Worm (Caenorhabditis elegans) whole organism, L2 larva: ENCODE data around the gene K05F1.9.
A peak's percentile ranks its signal among the peaks of the same experiment; 100 is the strongest.

ENCODE experiments used
- C34F6.9 ChIP-seq: fragments of 150-350 bp; optimal IDR thresholded peaks from 2 replicates; lab custom pipeline; 2014; ENCODE audit warnings: missing biosample characterization, missing genetic modification characterization
- F13H6.1 ChIP-seq: sonication (generic microtip); optimal IDR thresholded peaks from 2 replicates; lab custom pipeline; 2016; ENCODE audit warnings: missing genetic modification characterization, missing compliant biosample characterization
- R02D3.7 ChIP-seq: fragments of 150-350 bp; optimal IDR thresholded peaks from 2 replicates; lab custom pipeline; 2014; ENCODE audit warnings: missing biosample characterization, missing genetic modification characterization
- ZK546.5 ChIP-seq: sonication (generic microtip); optimal IDR thresholded peaks from 2 replicates; lab custom pipeline; 2017; ENCODE audit warnings: missing biosample characterization, missing genetic modification characterization
- alr-1 ChIP-seq: fragments of 150-350 bp; optimal IDR thresholded peaks from 2 replicates; lab custom pipeline; 2014; ENCODE audit warnings: missing biosample characterization, missing genetic modification characterization
- blmp-1 ChIP-seq: sonication (generic microtip); optimal IDR thresholded peaks from 2 replicates; lab custom pipeline; 2017; ENCODE audit warnings: missing genetic modification characterization, mild to moderate bottlenecking, missing compliant biosample characterization, antibody characterized with exemption, moderate library complexity; ENCODE audit not compliant: insufficient read depth
- ceh-16 ChIP-seq: fragments of 150-350 bp; optimal IDR thresholded peaks from 2 replicates; lab custom pipeline; 2014; ENCODE audit warnings: missing biosample characterization, missing genetic modification characterization
- crh-2 ChIP-seq: sonication (generic microtip); optimal IDR thresholded peaks from 2 replicates; lab custom pipeline; 2017; ENCODE audit warnings: missing biosample characterization, missing genetic modification characterization
- elt-1 ChIP-seq: fragments of 150-350 bp; optimal IDR thresholded peaks from 2 replicates; lab custom pipeline; 2014; ENCODE audit warnings: missing biosample characterization, missing genetic modification characterization
- fos-1 ChIP-seq: fragments of 150-350 bp; optimal IDR thresholded peaks from 2 replicates; lab custom pipeline; 2014; ENCODE audit warnings: missing biosample characterization, missing genetic modification characterization
- lin-11 ChIP-seq: fragments of 150-350 bp; sonication (generic microtip); optimal IDR thresholded peaks from 2 replicates; lab custom pipeline; 2014; ENCODE audit warnings: missing biosample characterization, missing genetic modification characterization, inconsistent platforms, mixed read lengths
- lin-13 ChIP-seq: fragments of 150-350 bp; optimal IDR thresholded peaks from 2 replicates; lab custom pipeline; 2014; ENCODE audit warnings: missing biosample characterization, missing genetic modification reagents, missing genetic modification characterization
- lsy-2 ChIP-seq, 2 experiments: fragments of 150-350 bp in 1 of 2; sonication (generic microtip) in 1 of 2; optimal IDR thresholded peaks; 2 replicates each; lab custom pipeline; 2014 to 2017; ENCODE audit warnings: missing biosample characterization in 2 of 2, missing genetic modification characterization in 2 of 2
- mab-5 ChIP-seq: fragments of 150-350 bp; optimal IDR thresholded peaks from 2 replicates; lab custom pipeline; 2014; ENCODE audit warnings: missing biosample characterization, missing genetic modification characterization
- mbf-1 ChIP-seq: sonication (generic microtip); optimal IDR thresholded peaks from 2 replicates; lab custom pipeline; 2017; ENCODE audit warnings: missing biosample characterization, missing genetic modification characterization
- mdl-1 ChIP-seq, 2 experiments: fragments of 150-350 bp in 1 of 2; sonication (generic microtip) in 1 of 2; optimal IDR thresholded peaks; 2 replicates each; lab custom pipeline; 2017; ENCODE audit warnings: missing biosample characterization in 2 of 2, missing genetic modification characterization in 2 of 2
- nhr-11 ChIP-seq: fragments of 150-350 bp; optimal IDR thresholded peaks from 2 replicates; lab custom pipeline; 2014; ENCODE audit warnings: missing biosample characterization, missing genetic modification characterization
- nhr-129 ChIP-seq: fragments of 150-350 bp; optimal IDR thresholded peaks from 2 replicates; lab custom pipeline; 2014; ENCODE audit warnings: missing biosample characterization, missing genetic modification characterization
- nhr-23 ChIP-seq: fragments of 150-350 bp; optimal IDR thresholded peaks from 2 replicates; lab custom pipeline; 2014; ENCODE audit warnings: missing biosample characterization, missing genetic modification reagents, missing genetic modification characterization
- nhr-237 ChIP-seq: fragments of 150-350 bp; optimal IDR thresholded peaks from 2 replicates; lab custom pipeline; 2014; ENCODE audit warnings: missing biosample characterization, missing genetic modification characterization
- nhr-25 ChIP-seq: fragments of 150-350 bp; sonication (generic microtip); optimal IDR thresholded peaks from 3 replicates; lab custom pipeline; 2014; ENCODE audit warnings: missing biosample characterization, missing genetic modification characterization
- nhr-6 ChIP-seq: fragments of 150-350 bp; optimal IDR thresholded peaks from 2 replicates; lab custom pipeline; 2014; ENCODE audit warnings: missing biosample characterization, missing genetic modification characterization
- peb-1 ChIP-seq: fragments of 150-350 bp; optimal IDR thresholded peaks from 2 replicates; lab custom pipeline; 2014; ENCODE audit warnings: missing biosample characterization, missing genetic modification characterization
- skn-1 ChIP-seq: sonication (generic microtip); optimal IDR thresholded peaks from 2 replicates; lab custom pipeline; 2017; ENCODE audit warnings: missing biosample characterization, missing genetic modification characterization
- sma-3 ChIP-seq: sonication (generic microtip); optimal IDR thresholded peaks from 2 replicates; lab custom pipeline; 2016; ENCODE audit warnings: missing genetic modification reagents, missing genetic modification characterization, missing compliant biosample characterization
- snpc-4 ChIP-seq: fragments of 150-350 bp; optimal IDR thresholded peaks from 2 replicates; lab custom pipeline; 2014; ENCODE audit warnings: missing biosample characterization, missing genetic modification characterization
- unc-39 ChIP-seq: fragments of 150-350 bp; optimal IDR thresholded peaks from 2 replicates; lab custom pipeline; 2014; ENCODE audit warnings: missing biosample characterization, missing genetic modification characterization
- unc-55 ChIP-seq: fragments of 150-350 bp; sonication (generic microtip); optimal IDR thresholded peaks from 3 replicates; lab custom pipeline; 2014; ENCODE audit warnings: missing biosample characterization, missing genetic modification reagents, missing genetic modification characterization
- unc-62 ChIP-seq: fragments of 150-350 bp; optimal IDR thresholded peaks from 2 replicates; lab custom pipeline; 2014; ENCODE audit warnings: missing biosample characterization, missing genetic modification reagents, missing genetic modification characterization
- ztf-1 ChIP-seq: fragments of 200-800 bp; sonication (Bioruptor generic); conservative IDR thresholded peaks from 2 replicates; pipeline ENCODE4 v1.3.6; 2022; ENCODE audit warnings: missing genetic modification characterization, missing compliant biosample characterization
- ztf-11 ChIP-seq: sonication (generic microtip); optimal IDR thresholded peaks from 2 replicates; lab custom pipeline; 2017; ENCODE audit warnings: missing biosample characterization, missing genetic modification characterization
- ztf-4 ChIP-seq: fragments of 150-350 bp; optimal IDR thresholded peaks from 2 replicates; lab custom pipeline; 2014; ENCODE audit warnings: missing biosample characterization, missing genetic modification characterization

Gene K05F1.9

DNA sequence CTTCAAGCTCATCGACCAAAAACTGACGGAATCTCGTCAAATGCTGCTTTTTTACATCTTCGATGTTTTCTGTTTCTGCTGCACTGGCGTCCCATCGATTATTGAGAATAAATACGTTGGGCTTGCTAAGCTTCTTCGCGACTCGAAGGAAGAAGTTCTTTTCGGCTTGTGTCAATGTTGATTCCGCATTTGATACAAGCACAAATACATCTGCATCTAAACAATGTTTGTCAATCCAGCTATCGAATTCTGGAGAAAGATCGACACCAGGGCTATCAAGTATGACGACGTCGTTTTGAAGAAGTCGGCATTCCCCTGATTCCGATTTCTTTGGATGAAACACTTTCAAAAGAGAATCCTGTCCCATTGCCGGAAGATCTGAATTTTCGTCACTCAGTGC, 34.2 kb upstream of the K05F1.9 start:
- TF ChIP-seq nhr-23 (tag; lab: Kevin White, UChicago) (no peak), lin-13 (no peak), snpc-4 (tag; lab: Kevin White, UChicago) (no peak), ZK546.5 (tag; lab: Kevin White, UChicago) (no peak), R02D3.7 (tag; lab: Kevin White, UChicago) (no peak), ztf-4 (tag; lab: Kevin White, UChicago) (no peak), mdl-1 (tag; optimal IDR thresholded peaks at IDR 0.05; lab: Kevin White, UChicago) (no peak), ztf-1 (no peak), nhr-25 (tag; lab: Kevin White, UChicago) (no peak), unc-55 (GFP tag; lab: Kevin White, UChicago) (no peak), unc-39 (tag; lab: Kevin White, UChicago) (no peak), ztf-11 (tag; lab: Kevin White, UChicago) (no peak), elt-1 (no peak), nhr-11 (no peak), ceh-16 (no peak), skn-1 (no peak), mab-5 (no peak), nhr-6 (tag; lab: Kevin White, UChicago) (no peak), unc-62 (GFP tag; lab: Kevin White, UChicago) (no peak)
- TF ChIP-seq, all 48 proteins: peak for 0

DNA sequence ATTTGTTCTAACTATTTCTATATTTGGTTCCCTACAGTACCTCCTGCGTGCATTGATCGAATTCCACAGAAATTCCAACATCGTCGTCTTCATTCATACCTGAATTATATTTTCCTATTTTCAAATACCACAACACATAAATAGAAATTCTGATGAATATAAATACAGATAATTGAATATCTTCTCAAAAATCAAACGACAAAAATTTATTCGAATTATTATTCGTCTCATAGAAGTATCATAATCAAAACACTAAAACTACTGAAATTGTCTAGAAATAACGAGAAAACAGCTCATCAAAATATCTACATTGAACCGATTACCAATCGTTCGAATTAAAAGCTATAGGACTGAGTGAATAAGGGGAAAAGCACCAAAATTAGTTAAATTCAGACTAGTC, 32.2 kb upstream of the K05F1.9 start, which contains the start of gene gtap-1:
TSS of gene gtap-1 (minus strand) at position 101 of the 400 bp plus-strand sequence.
- no peak for TF ChIP-seq ztf-1
- no peak for TF ChIP-seq sma-3 (GFP tag; lab: Kevin White, UChicago)
- no peak for TF ChIP-seq C34F6.9 (tag; lab: Kevin White, UChicago)
- no peak for TF ChIP-seq mbf-1
- no peak for TF ChIP-seq ztf-11 (tag; lab: Kevin White, UChicago)
- no peak for TF ChIP-seq lsy-2 (tag; optimal IDR thresholded peaks at IDR 0.05; lab: Kevin White, UChicago)

DNA sequence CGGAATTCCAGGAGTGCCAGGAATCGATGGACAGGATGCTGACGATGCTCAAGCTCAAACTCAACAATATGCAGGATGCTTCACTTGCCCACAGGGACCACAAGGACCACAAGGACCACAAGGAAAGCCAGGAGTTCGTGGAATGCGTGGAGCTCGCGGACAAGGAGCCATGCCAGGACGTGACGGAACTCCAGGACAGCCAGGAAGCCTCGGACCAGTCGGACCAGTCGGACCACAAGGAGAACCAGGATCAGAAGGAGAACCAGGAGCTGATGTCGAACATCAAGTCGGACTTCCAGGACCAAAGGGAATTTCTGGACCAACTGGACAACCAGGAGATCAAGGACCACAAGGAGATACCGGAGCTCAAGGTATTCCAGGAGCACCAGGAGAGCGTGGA, 30.4 kb upstream of the K05F1.9 start:
- TF ChIP-seq peb-1 (tag; lab: Kevin White, UChicago) (no peak), elt-1 (no peak), ceh-16 (no peak), lin-11 (tag; lab: Kevin White, UChicago) (no peak), lin-13 (no peak), unc-39 (tag; lab: Kevin White, UChicago) (no peak)
- TF ChIP-seq, all 48 proteins: peak for 0

DNA sequence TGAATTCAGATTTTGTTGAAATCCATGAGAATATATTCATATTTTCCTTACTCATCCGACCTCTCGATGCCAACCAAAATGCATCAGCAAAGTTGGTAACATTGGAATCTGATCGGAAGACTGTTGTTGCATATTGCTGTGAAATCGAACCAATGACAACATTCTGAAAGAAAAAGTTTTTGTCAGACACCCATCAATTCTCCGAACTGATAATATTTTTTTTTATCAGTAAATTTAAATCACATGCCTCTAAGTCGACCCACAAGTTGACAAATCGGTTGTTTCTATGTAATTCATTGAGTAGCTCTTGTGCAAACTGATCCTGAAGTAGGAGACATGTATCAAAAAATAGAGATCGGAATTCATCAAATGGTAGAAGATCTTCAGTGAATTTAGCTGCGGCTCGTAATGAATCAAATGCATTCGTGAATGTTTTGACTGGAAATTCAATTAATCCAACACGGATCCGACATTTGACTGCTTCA, 29.0 kb upstream of the K05F1.9 start, which contains the start of gene col-74:
TSS of gene col-74 (plus strand) at position 435 of the 485 bp plus-strand sequence.
- no peak for TF ChIP-seq F13H6.1 (tag; lab: Kevin White, UChicago)
- TF ChIP-seq fos-1 (tag; lab: Kevin White, UChicago), result peak; percentile 47
- no peak for TF ChIP-seq nhr-237
- TF ChIP-seq, all 48 proteins: peak for 1

DNA sequence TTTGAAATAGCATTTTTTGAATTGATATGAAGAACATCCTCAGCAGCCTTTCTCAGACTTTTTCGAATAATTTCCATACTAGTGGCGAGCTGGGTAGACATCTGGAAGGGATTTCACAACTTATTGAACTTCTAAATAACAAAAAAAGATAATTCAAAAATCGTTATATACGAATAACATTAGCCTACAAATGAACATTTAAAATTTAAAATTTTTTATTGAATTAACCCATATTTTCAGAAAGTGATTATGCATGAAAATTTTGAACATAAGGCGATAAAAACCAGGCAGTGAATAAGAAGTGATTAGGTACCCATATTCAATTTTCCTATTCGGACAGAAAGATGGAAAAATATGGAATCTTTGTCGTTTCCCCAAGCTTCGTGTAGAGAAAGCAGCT, 27.5 kb upstream of the K05F1.9 start, which contains the start of gene ZK1248.11:
TSS of gene ZK1248.11 (minus strand) at position 101 of the 400 bp plus-strand sequence.
- TF ChIP-seq ztf-11 (tag; lab: Kevin White, UChicago), result no peak

DNA sequence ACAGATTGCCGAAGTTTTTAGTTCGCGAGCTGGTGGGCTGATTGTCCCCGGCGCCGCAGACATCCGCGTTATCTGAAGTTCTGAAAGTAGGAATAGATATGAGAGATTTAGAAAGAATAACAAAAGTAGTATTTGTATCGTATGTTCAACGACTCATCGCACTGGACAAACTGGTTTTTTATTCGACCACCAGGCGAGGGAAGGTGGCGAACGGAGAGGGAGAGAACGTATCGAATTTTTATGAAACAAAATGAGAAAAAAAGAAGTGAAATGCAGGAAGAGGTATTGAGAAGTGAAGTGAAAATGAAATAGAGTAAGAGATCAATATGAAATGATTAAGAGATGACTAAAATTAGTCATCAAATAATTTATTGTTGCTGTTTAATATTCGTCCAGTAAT, 26.4 kb upstream of the K05F1.9 start, which contains the start of gene tbc-2:
TSS of gene tbc-2 (minus strand) at position 80 of the 400 bp plus-strand sequence.
- peak; percentile 8 for TF ChIP-seq sma-3 (GFP tag; lab: Kevin White, UChicago)
- no peak for TF ChIP-seq elt-1
- peak; percentile 26 for TF ChIP-seq blmp-1 (tag; lab: Kevin White, UChicago)
- TF ChIP-seq, all 48 proteins: peak for 2

DNA sequence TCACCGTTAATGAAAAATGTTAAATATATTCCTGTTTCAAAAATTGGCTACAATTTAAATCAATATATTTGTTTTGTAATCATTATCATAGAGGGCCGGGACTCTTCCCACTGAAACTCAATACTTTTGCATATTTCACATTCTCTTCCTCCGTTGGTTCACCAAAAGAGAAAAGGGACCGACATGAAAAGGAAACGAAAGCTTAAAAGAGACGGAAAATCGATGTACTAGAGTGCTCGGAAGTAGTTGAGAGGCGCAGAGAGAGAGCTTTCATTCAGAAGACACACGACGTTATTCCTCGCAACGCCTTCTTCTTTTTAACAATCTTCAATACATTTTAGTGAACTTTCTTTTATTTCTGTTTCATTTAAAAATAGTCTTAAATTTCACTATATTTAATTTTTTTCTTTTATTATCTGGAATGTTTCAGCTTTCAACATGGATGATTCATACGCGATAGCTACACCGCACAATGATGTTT, 19.3 kb upstream of the K05F1.9 start, which contains the start of gene ehs-1:
TSS of gene ehs-1 (plus strand) at position 431 of the 481 bp plus-strand sequence.
- TF ChIP-seq nhr-129, result peak; percentile 5
- no peak for TF ChIP-seq nhr-237
- peak; percentile 24 for TF ChIP-seq C34F6.9 (tag; lab: Kevin White, UChicago)
- TF ChIP-seq unc-55 (GFP tag; lab: Kevin White, UChicago), result peak; percentile 40
- TF ChIP-seq lsy-2 (tag; optimal IDR thresholded peaks at IDR 0.05; lab: Kevin White, UChicago), result peak in 1 of 2 experiments; percentile 31
- TF ChIP-seq R02D3.7 (tag; lab: Kevin White, UChicago), result no peak
- peak; percentile 36 for TF ChIP-seq crh-2 (tag; lab: Kevin White, UChicago)
- no peak for TF ChIP-seq lin-11 (tag; lab: Kevin White, UChicago)
- TF ChIP-seq skn-1, result no peak
- TF ChIP-seq nhr-25 (tag; lab: Kevin White, UChicago), result no peak
- TF ChIP-seq alr-1, result no peak
